Fruit fly (Drosophila melanogaster) whole organism, prepupa: ENCODE measurements around the gene CG14421.

Experiments
- CG6163 ChIP-seq: fragments of 200-800 bp; sonication (Bioruptor generic); IDR thresholded peaks from 3 replicates; pipeline ENCODE4 v1.3.6; 2022; ENCODE audit warnings: missing biosample characterization, missing genetic modification characterization
- CG6854 ChIP-seq: fragments of 200-800 bp; sonication (Bioruptor generic); optimal IDR thresholded peaks from 2 replicates; lab custom pipeline; 2017; ENCODE audit warnings: missing biosample characterization, mild to moderate bottlenecking, missing genetic modification characterization
- Eip78C ChIP-seq: fragments of 200-800 bp; sonication (Bioruptor generic); peaks from one replicate; lab custom pipeline; 2016; ENCODE audit warnings: missing biosample characterization, missing genetic modification characterization
- Eip93F ChIP-seq: fragments of 200-800 bp; sonication (Bioruptor generic); optimal IDR thresholded peaks from 2 replicates; lab custom pipeline; 2016; ENCODE audit warnings: missing biosample characterization, mild to moderate bottlenecking, missing genetic modification characterization
- Hr39 ChIP-seq: fragments of 200-800 bp; sonication (Bioruptor generic); optimal IDR thresholded peaks from 2 replicates; lab custom pipeline; 2016; ENCODE audit warnings: missing biosample characterization, missing genetic modification characterization
- Lpt ChIP-seq: fragments of 200-800 bp; sonication (Bioruptor generic); optimal IDR thresholded peaks from 3 replicates; lab custom pipeline; 2016; ENCODE audit warnings: missing biosample characterization, missing genetic modification characterization
- Smox ChIP-seq: fragments of 200-800 bp; sonication (Bioruptor generic); optimal IDR thresholded peaks from 3 replicates; lab custom pipeline; 2016; ENCODE audit warnings: missing biosample characterization, missing genetic modification characterization
- Sox14 ChIP-seq: fragments of 200-800 bp; sonication (Bioruptor generic); optimal IDR thresholded peaks from 3 replicates; lab custom pipeline; 2016; ENCODE audit warnings: missing biosample characterization, missing genetic modification characterization
- fd59A ChIP-seq: fragments of 200-800 bp; sonication (Bioruptor generic); optimal IDR thresholded peaks from 2 replicates; lab custom pipeline; 2017; ENCODE audit warnings: missing biosample characterization, mild to moderate bottlenecking, missing genetic modification characterization, missing genetic modification reagents
- fkh ChIP-seq: fragments of 200-800 bp; sonication (Bioruptor generic); optimal IDR thresholded peaks from 3 replicates; lab custom pipeline; 2017; ENCODE audit warnings: missing biosample characterization, mild to moderate bottlenecking, missing genetic modification characterization, moderate library complexity
- net ChIP-seq: fragments of 200-800 bp; sonication (Bioruptor generic); optimal IDR thresholded peaks from 3 replicates; lab custom pipeline; 2016; ENCODE audit warnings: missing biosample characterization, missing genetic modification characterization
- pdm3 ChIP-seq: fragments of 200-800 bp; sonication (Bioruptor generic); optimal IDR thresholded peaks from 3 replicates; lab custom pipeline; 2016; ENCODE audit warnings: missing biosample characterization, missing genetic modification characterization
- svp ChIP-seq: fragments of 200-800 bp; sonication (Bioruptor generic); peaks from one replicate; lab custom pipeline; 2016; ENCODE audit warnings: missing biosample characterization, missing genetic modification characterization

DNA sequence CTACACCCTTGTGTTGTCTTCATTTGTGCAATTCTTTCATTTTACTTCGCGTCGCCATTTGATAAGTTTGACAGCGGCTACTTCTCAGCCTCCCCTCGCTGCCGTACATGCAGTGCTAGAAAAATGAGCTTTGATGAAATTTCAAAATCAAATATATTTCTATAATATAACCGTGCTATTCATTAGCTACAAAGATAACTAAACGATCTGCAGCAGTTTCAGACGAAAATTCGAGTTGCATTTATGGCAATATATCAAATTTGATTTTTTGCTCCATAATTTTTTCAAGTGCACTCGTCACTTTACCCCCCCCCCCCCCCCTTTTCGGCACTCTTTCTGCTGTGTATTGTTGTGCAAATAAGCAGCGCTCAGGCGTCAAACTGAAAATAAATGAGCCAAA, 28.6 kb upstream of the CG14421 start:
- no peak for TF ChIP-seq fkh
- no peak for TF ChIP-seq Eip93F (GFP tag; lab: Kevin White, UChicago)
- no peak for TF ChIP-seq Smox
- TF ChIP-seq svp (GFP tag; lab: Kevin White, UChicago) = peak; percentile 42
- no peak for TF ChIP-seq fd59A (GFP tag; lab: Kevin White, UChicago)
- TF ChIP-seq CG6163 (GFP tag; lab: Robert Waterston, UW) = no peak
- no peak for TF ChIP-seq pdm3
- no peak for TF ChIP-seq net
- TF ChIP-seq Lpt = no peak
- no peak for TF ChIP-seq Sox14 (GFP tag; lab: Kevin White, UChicago)
- TF ChIP-seq CG6854 (GFP tag; lab: Kevin White, UChicago) = no peak
- TF ChIP-seq Hr39 (GFP tag; lab: Kevin White, UChicago) = no peak
- TF ChIP-seq Eip78C (GFP tag; lab: Kevin White, UChicago) = peak; percentile 36
